Worm (Caenorhabditis elegans): Measurements from ENCODE around the gene F11A5.17.

F11A5.17 gene

DNA sequence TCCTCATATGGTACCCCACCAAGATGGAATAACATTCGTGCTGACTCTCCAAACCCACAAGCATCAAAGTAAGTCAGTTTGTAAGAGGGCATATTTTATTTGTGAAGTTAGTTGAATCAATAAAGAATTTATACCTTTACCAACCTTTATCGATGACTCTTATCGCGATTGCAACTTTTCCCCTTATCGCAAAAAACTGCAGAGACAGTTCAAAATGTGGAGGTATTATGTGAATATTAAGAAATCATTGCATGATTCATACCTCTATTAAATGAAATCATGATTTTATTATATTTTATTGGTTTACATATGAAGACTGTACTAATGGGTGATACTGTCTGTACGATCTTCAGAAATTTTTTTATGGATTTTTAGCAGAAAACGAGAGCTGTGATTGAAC, 30.4 kb downstream of the F11A5.17 start, which contains the start of gene gst-22:
TSS of gene gst-22 (minus strand) at position 103 of the 400 bp plus-strand sequence.
- TF ChIP-seq tbx-11 (GFP tag; IDR thresholded peaks at IDR 0.05): no peak

- TF ChIP-seq aly-1 (tag; optimal IDR thresholded peaks at IDR 0.05): no peak
- no peak for TF ChIP-seq sea-1 (GFP tag; conservative IDR thresholded peaks at IDR 0.05)
- TF ChIP-seq ama-1 (optimal IDR thresholded peaks at IDR 0.05): no peak
- TF ChIP-seq ceh-36 (tag; optimal IDR thresholded peaks at IDR 0.05): no peak
- TF ChIP-seq tbx-37 (GFP tag; conservative IDR thresholded peaks at IDR 0.05): no peak
- no peak for TF ChIP-seq ceh-13 (GFP tag; optimal IDR thresholded peaks at IDR 0.05)
- no peak for TF ChIP-seq pes-1 (GFP tag; IDR thresholded peaks at IDR 0.05)
- no peak for TF ChIP-seq scrt-1 (GFP tag; IDR thresholded peaks at IDR 0.05)
- no peak for TF ChIP-seq flt-1 (GFP tag; IDR thresholded peaks at IDR 0.05)
- TF ChIP-seq tra-4 (tag; optimal IDR thresholded peaks at IDR 0.05): no peak
- TF ChIP-seq hnd-1 (tag; optimal IDR thresholded peaks at IDR 0.05): no peak
- TF ChIP-seq hmbx-1 (tag; optimal IDR thresholded peaks at IDR 0.05): no peak
- TF ChIP-seq F13C5.2 (tag; optimal IDR thresholded peaks at IDR 0.05): no peak
- TF ChIP-seq B0310.2 (tag; optimal IDR thresholded peaks at IDR 0.05): no peak
- TF ChIP-seq hmg-4 (GFP tag; optimal IDR thresholded peaks at IDR 0.05): no peak
- no peak for TF ChIP-seq tbx-11 (GFP tag; IDR thresholded peaks at IDR 0.05)
- no peak for TF ChIP-seq ets-7 (tag; optimal IDR thresholded peaks at IDR 0.05)
These were observed 31.8 kb downstream of the F11A5.17 start, which contains the start of gene clec-233 for ce11 chrV:16233624-16234023. Gene clec-233 (plus strand): TSS chrV:16233924.

- TF ChIP-seq F13C5.2 (tag; optimal IDR thresholded peaks at IDR 0.05): no peak
- no peak for TF ChIP-seq B0310.2 (tag; optimal IDR thresholded peaks at IDR 0.05)
- TF ChIP-seq hmbx-1 (tag; optimal IDR thresholded peaks at IDR 0.05): no peak
- no peak for TF ChIP-seq tra-4 (tag; optimal IDR thresholded peaks at IDR 0.05)
- no peak for TF ChIP-seq ceh-36 (tag; optimal IDR thresholded peaks at IDR 0.05)
- TF ChIP-seq pes-1 (GFP tag; IDR thresholded peaks at IDR 0.05): no peak
- TF ChIP-seq aly-1 (tag; optimal IDR thresholded peaks at IDR 0.05): no peak
- no peak for TF ChIP-seq tbx-11 (GFP tag; IDR thresholded peaks at IDR 0.05)
These were observed 33.3 kb downstream of the F11A5.17 start, which contains the start of gene F21H7.3 for ce11 chrV:16235135-16235534. Gene F21H7.3 (minus strand): TSS chrV:16235235.

ce11 chrV:16235647-16236046, 33.8 kb downstream of the F11A5.17 start, which contains the start of gene srh-98:
Gene srh-98 (minus strand): TSS chrV:16235747.
- no peak for TF ChIP-seq flt-1 (GFP tag; IDR thresholded peaks at IDR 0.05)
- TF ChIP-seq hmbx-1 (tag; optimal IDR thresholded peaks at IDR 0.05): no peak
- TF ChIP-seq ceh-13 (GFP tag; optimal IDR thresholded peaks at IDR 0.05): no peak
- no peak for TF ChIP-seq scrt-1 (GFP tag; IDR thresholded peaks at IDR 0.05)
- TF ChIP-seq sea-1 (GFP tag; conservative IDR thresholded peaks at IDR 0.05): no peak
- no peak for TF ChIP-seq aly-1 (tag; optimal IDR thresholded peaks at IDR 0.05)

DNA sequence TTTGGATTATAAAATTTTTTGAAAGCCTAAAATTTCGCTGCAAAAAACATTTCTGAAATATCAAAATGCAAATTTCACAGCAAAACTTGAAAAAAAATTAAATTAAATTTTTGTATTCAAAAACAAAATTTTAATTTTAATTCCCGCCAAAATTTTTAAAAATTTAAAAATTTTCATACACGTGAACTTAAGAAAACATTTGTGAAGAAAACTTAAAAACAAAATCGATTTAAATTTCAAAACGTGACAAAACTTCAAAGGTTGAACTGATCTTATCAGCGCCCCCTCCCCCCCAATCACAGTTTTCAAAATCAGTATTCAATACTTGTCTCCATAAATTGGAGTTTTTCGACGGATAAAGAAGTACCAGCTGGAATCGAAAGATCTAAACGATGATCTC, 35.4 kb downstream of the F11A5.17 start, which contains the start of gene F21H7.5:
TSS of gene F21H7.5 (plus strand) at position 301 of the 400 bp plus-strand sequence.
- TF ChIP-seq tbx-37 (GFP tag; conservative IDR thresholded peaks at IDR 0.05) (no peak), ceh-13 (GFP tag; optimal IDR thresholded peaks at IDR 0.05) (no peak), ets-7 (tag; optimal IDR thresholded peaks at IDR 0.05) (no peak), hnd-1 (tag; optimal IDR thresholded peaks at IDR 0.05) (no peak), pes-1 (GFP tag; IDR thresholded peaks at IDR 0.05) (no peak), tbx-11 (GFP tag; IDR thresholded peaks at IDR 0.05) (no peak), F13C5.2 (tag; optimal IDR thresholded peaks at IDR 0.05) (no peak), aly-1 (tag; optimal IDR thresholded peaks at IDR 0.05) (no peak)

ce11 chrV:16244078-16244477, 42.2 kb downstream of the F11A5.17 start, which contains the start of gene srh-104:
Gene srh-104 (minus strand): TSS chrV:16244178.
- TF ChIP-seq tbx-37 (GFP tag; conservative IDR thresholded peaks at IDR 0.05) (no peak), scrt-1 (GFP tag; IDR thresholded peaks at IDR 0.05) (no peak), flt-1 (GFP tag; IDR thresholded peaks at IDR 0.05) (no peak), ceh-36 (tag; optimal IDR thresholded peaks at IDR 0.05) (no peak), sea-1 (GFP tag; conservative IDR thresholded peaks at IDR 0.05) (no peak), tbx-11 (GFP tag; IDR thresholded peaks at IDR 0.05) (no peak), F13C5.2 (tag; optimal IDR thresholded peaks at IDR 0.05) (no peak), pes-1 (GFP tag; IDR thresholded peaks at IDR 0.05) (no peak), hmg-4 (GFP tag; optimal IDR thresholded peaks at IDR 0.05) (no peak), hnd-1 (tag; optimal IDR thresholded peaks at IDR 0.05) (no peak), hmbx-1 (tag; optimal IDR thresholded peaks at IDR 0.05) (no peak), ets-7 (tag; optimal IDR thresholded peaks at IDR 0.05) (no peak), aly-1 (tag; optimal IDR thresholded peaks at IDR 0.05) (no peak)

- TF ChIP-seq hmbx-1 (tag; optimal IDR thresholded peaks at IDR 0.05) (no peak), ceh-13 (GFP tag; optimal IDR thresholded peaks at IDR 0.05) (no peak), tbx-11 (GFP tag; IDR thresholded peaks at IDR 0.05) (no peak), flt-1 (GFP tag; IDR thresholded peaks at IDR 0.05) (no peak), tra-4 (tag; optimal IDR thresholded peaks at IDR 0.05) (no peak), scrt-1 (GFP tag; IDR thresholded peaks at IDR 0.05) (no peak), ama-1 (optimal IDR thresholded peaks at IDR 0.05) (no peak), hnd-1 (tag; optimal IDR thresholded peaks at IDR 0.05) (no peak), pes-1 (GFP tag; IDR thresholded peaks at IDR 0.05) (no peak), aly-1 (tag; optimal IDR thresholded peaks at IDR 0.05) (no peak), F13C5.2 (tag; optimal IDR thresholded peaks at IDR 0.05) (no peak), tbx-37 (GFP tag; conservative IDR thresholded peaks at IDR 0.05) (no peak), sea-1 (GFP tag; conservative IDR thresholded peaks at IDR 0.05) (no peak), hmg-4 (GFP tag; optimal IDR thresholded peaks at IDR 0.05) (no peak), ets-7 (tag; optimal IDR thresholded peaks at IDR 0.05) (no peak), ceh-36 (tag; optimal IDR thresholded peaks at IDR 0.05) (no peak)
These were observed 44.7 kb downstream of the F11A5.17 start, which contains the start of gene srh-95 for ce11 chrV:16246579-16246978. Gene srh-95 (plus strand): TSS chrV:16246879.

ce11 chrV:16249105-16249504, 47.3 kb downstream of the F11A5.17 start:
- TF ChIP-seq hnd-1 (tag; optimal IDR thresholded peaks at IDR 0.05) (no peak), ets-7 (tag; optimal IDR thresholded peaks at IDR 0.05) (no peak), tra-4 (tag; optimal IDR thresholded peaks at IDR 0.05) (no peak), hmg-4 (GFP tag; optimal IDR thresholded peaks at IDR 0.05) (no peak)

All from whole organism, early embryonic.